Fruit fly (Drosophila melanogaster): ENCODE data around the gene Cpr72Ec.

DNA sequence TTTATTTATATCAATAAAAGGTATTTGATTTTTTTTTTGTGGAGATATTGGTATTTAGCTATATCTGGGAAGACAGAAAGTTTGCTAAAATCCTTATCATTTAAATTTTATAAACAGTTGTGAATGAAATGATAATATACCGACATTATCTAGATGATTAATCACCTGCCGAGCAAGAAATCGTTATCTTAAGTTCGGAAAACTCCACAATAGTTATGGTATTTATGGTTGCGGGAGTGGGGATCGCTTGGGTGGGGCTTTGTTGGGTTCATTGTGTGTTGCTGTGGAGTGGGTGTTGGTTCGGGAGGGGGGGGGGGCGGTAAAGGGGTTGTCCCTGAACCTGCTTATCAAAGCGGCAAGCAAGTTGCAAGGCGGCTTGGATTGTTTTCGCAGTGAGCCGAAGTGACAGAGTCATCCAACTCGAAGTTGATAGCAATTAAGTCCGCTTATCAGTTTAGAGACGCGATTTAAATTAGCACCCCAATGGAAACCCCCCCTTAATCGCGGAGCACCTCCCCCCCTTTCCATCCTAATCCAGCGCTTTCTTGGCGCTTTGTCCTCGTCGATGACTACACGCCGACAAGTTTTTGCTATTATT lies 25.2 kb upstream of the Cpr72Ec start:
- TF ChIP-seq Myc (optimal IDR thresholded peaks at IDR 0.05): no peak
- TF ChIP-seq insv (optimal IDR thresholded peaks at IDR 0.05): no peak
- no peak for TF ChIP-seq psq (optimal IDR thresholded peaks at IDR 0.05)
- TF ChIP-seq ttk (optimal IDR thresholded peaks at IDR 0.05): no peak
- TF ChIP-seq h (optimal IDR thresholded peaks at IDR 0.05): no peak
- no peak for TF ChIP-seq Sin3A (optimal IDR thresholded peaks at IDR 0.05)
